Worm (Caenorhabditis elegans) whole organism, mixed stage, embryonic: ENCODE results near the gene Y39B6A.43.

Experiments used
- M03D4.4 ChIP-seq: sonication (generic microtip); optimal IDR thresholded peaks from 2 replicates; lab custom pipeline; 2017; ENCODE audit warnings: mild to moderate bottlenecking, missing genetic modification characterization, missing compliant biosample characterization
- bed-3 ChIP-seq: fragments of 200-800 bp; sonication (Bioruptor generic); optimal IDR thresholded peaks from 3 replicates; lab custom pipeline; 2018; ENCODE audit warnings: mild to moderate bottlenecking, missing genetic modification characterization, moderate library complexity, missing compliant biosample characterization
- blmp-1 ChIP-seq: fragments of 150-350 bp; optimal IDR thresholded peaks from 2 replicates; lab custom pipeline; 2014; ENCODE audit warnings: missing biosample characterization, missing genetic modification characterization
- ceh-39 ChIP-seq: fragments of 150-350 bp; optimal IDR thresholded peaks from 2 replicates; lab custom pipeline; 2014; ENCODE audit warnings: missing biosample characterization, missing genetic modification characterization
- ceh-43 ChIP-seq: fragments of 200-800 bp; sonication (Bioruptor generic); optimal IDR thresholded peaks from 2 replicates; lab custom pipeline; 2018; ENCODE audit warnings: mild to moderate bottlenecking, missing genetic modification characterization, moderate library complexity, missing compliant biosample characterization
- ceh-83 ChIP-seq: fragments of 200-800 bp; sonication (Bioruptor generic); optimal IDR thresholded peaks from 2 replicates; lab custom pipeline; 2018; ENCODE audit warnings: mild to moderate bottlenecking, missing genetic modification characterization, missing compliant biosample characterization
- ces-1 ChIP-seq: fragments of 150-350 bp; optimal IDR thresholded peaks from 2 replicates; lab custom pipeline; 2014; ENCODE audit warnings: missing biosample characterization, missing genetic modification reagents, missing genetic modification characterization
- cnd-1 ChIP-seq: fragments of 200-800 bp; sonication (Bioruptor generic); optimal IDR thresholded peaks from 2 replicates; lab custom pipeline; 2018; ENCODE audit warnings: mild to moderate bottlenecking, missing genetic modification characterization, missing compliant biosample characterization
- drap-1 ChIP-seq: fragments of 200-800 bp; sonication (Bioruptor generic); optimal IDR thresholded peaks from 3 replicates; lab custom pipeline; 2018; ENCODE audit warnings: mild to moderate bottlenecking, missing genetic modification characterization, missing compliant biosample characterization
- elt-1 ChIP-seq: sonication (generic microtip); optimal IDR thresholded peaks from 2 replicates; lab custom pipeline; 2017; ENCODE audit warnings: missing genetic modification characterization, mild to moderate bottlenecking, missing compliant biosample characterization, antibody characterized with exemption, moderate library complexity, borderline replicate concordance; ENCODE audit not compliant: insufficient read depth
- elt-3 ChIP-seq: fragments of 150-350 bp; optimal IDR thresholded peaks from 2 replicates; lab custom pipeline; 2014; ENCODE audit warnings: missing biosample characterization, missing genetic modification characterization
- flh-1 ChIP-seq: fragments of 200-800 bp; sonication (Bioruptor generic); optimal IDR thresholded peaks from 2 replicates; lab custom pipeline; 2018; ENCODE audit warnings: mild to moderate bottlenecking, missing genetic modification characterization, moderate library complexity, missing compliant biosample characterization
- ham-2 ChIP-seq: fragments of 200-800 bp; sonication (Bioruptor generic); optimal IDR thresholded peaks from 2 replicates; lab custom pipeline; 2018; ENCODE audit warnings: mild to moderate bottlenecking, missing genetic modification characterization, missing compliant biosample characterization
- hlh-1 ChIP-seq: fragments of 150-350 bp; optimal IDR thresholded peaks from 2 replicates; lab custom pipeline; 2014; ENCODE audit warnings: missing biosample characterization, missing genetic modification reagents, missing genetic modification characterization
- lin-13 ChIP-seq: fragments of 150-350 bp; optimal IDR thresholded peaks from 2 replicates; lab custom pipeline; 2014; ENCODE audit warnings: missing biosample characterization, missing genetic modification characterization
- lin-32 ChIP-seq: fragments of 200-800 bp; sonication (Bioruptor generic); optimal IDR thresholded peaks from 2 replicates; lab custom pipeline; 2018; ENCODE audit warnings: mild to moderate bottlenecking, missing genetic modification characterization, missing compliant biosample characterization
- lsy-2 ChIP-seq: fragments of 150-350 bp; optimal IDR thresholded peaks from 2 replicates; lab custom pipeline; 2014; ENCODE audit warnings: missing biosample characterization, missing genetic modification characterization
- mab-5 ChIP-seq: fragments of 150-350 bp; optimal IDR thresholded peaks from 2 replicates; lab custom pipeline; 2014; ENCODE audit warnings: missing biosample characterization, missing genetic modification characterization
- mls-2 ChIP-seq: sonication (generic microtip); optimal IDR thresholded peaks from 2 replicates; lab custom pipeline; 2016; ENCODE audit warnings: mild to moderate bottlenecking, missing genetic modification characterization, moderate library complexity, missing compliant biosample characterization
- nhr-12 ChIP-seq: fragments of 150-350 bp; optimal IDR thresholded peaks from 2 replicates; lab custom pipeline; 2014; ENCODE audit warnings: missing biosample characterization, missing genetic modification characterization
- nhr-2 ChIP-seq: fragments of 150-350 bp; optimal IDR thresholded peaks from 2 replicates; lab custom pipeline; 2014; ENCODE audit warnings: missing biosample characterization, missing genetic modification characterization
- nhr-237 ChIP-seq: fragments of 150-350 bp; optimal IDR thresholded peaks from 2 replicates; lab custom pipeline; 2014; ENCODE audit warnings: missing biosample characterization, missing genetic modification characterization
- nhr-28 ChIP-seq: fragments of 150-350 bp; optimal IDR thresholded peaks from 2 replicates; lab custom pipeline; 2014; ENCODE audit warnings: missing biosample characterization, missing genetic modification characterization
- nhr-76 ChIP-seq: sonication (generic microtip); optimal IDR thresholded peaks from 2 replicates; lab custom pipeline; 2017; ENCODE audit warnings: missing biosample characterization, missing genetic modification characterization
- pha-4 ChIP-seq: fragments of 150-350 bp; optimal IDR thresholded peaks from 2 replicates; lab custom pipeline; 2018; ENCODE audit warnings: missing biosample characterization, missing genetic modification reagents, missing genetic modification characterization
- sem-2 ChIP-seq: fragments of 200-800 bp; sonication (Bioruptor generic); optimal IDR thresholded peaks from 2 replicates; lab custom pipeline; 2018; ENCODE audit warnings: mild to moderate bottlenecking, missing genetic modification characterization, missing compliant biosample characterization
- snpc-4 ChIP-seq: fragments of 150-350 bp; optimal IDR thresholded peaks from 2 replicates; lab custom pipeline; 2014; ENCODE audit warnings: missing biosample characterization, missing genetic modification characterization
- sptf-1 ChIP-seq: sonication (generic microtip); optimal IDR thresholded peaks from 2 replicates; lab custom pipeline; 2017; ENCODE audit warnings: mild to moderate bottlenecking, missing genetic modification characterization, moderate library complexity, missing compliant biosample characterization
- tbx-8 ChIP-seq: fragments of 200-800 bp; sonication (Bioruptor generic); optimal IDR thresholded peaks from 2 replicates; lab custom pipeline; 2018; ENCODE audit warnings: mild to moderate bottlenecking, missing genetic modification characterization, moderate library complexity, missing compliant biosample characterization
- unc-120 ChIP-seq: sonication (generic microtip); optimal IDR thresholded peaks from 2 replicates; lab custom pipeline; 2017; ENCODE audit warnings: missing genetic modification characterization, missing compliant biosample characterization; ENCODE audit not compliant: poor library complexity, severe bottlenecking
- zip-8 ChIP-seq: fragments of 150-350 bp; optimal IDR thresholded peaks from 2 replicates; lab custom pipeline; 2014; ENCODE audit warnings: missing biosample characterization, missing genetic modification characterization
- ztf-11 ChIP-seq: fragments of 150-350 bp; optimal IDR thresholded peaks from 2 replicates; lab custom pipeline; 2014; ENCODE audit warnings: missing biosample characterization, missing genetic modification characterization

Gene Y39B6A.43

ce11 chrV:19010405-19010804 lies 42.8 kb upstream of the Y39B6A.43 start:
- no peak for TF ChIP-seq ham-2 (GFP tag; lab: Kevin White, UChicago)
- TF ChIP-seq blmp-1: no peak
- no peak for TF ChIP-seq ceh-43
- no peak for TF ChIP-seq pha-4
- no peak for TF ChIP-seq ceh-39
- TF ChIP-seq unc-120 (tag; lab: Kevin White, UChicago): no peak
- TF ChIP-seq mab-5: no peak
- no peak for TF ChIP-seq sem-2 (GFP tag; lab: Kevin White, UChicago)
- TF ChIP-seq elt-3: no peak
- TF ChIP-seq sptf-1 (tag; lab: Kevin White, UChicago): no peak
- no peak for TF ChIP-seq ztf-11 (tag; lab: Kevin White, UChicago)
- no peak for TF ChIP-seq tbx-8 (GFP tag; lab: Kevin White, UChicago)
- no peak for TF ChIP-seq bed-3
- no peak for TF ChIP-seq flh-1 (GFP tag; lab: Kevin White, UChicago)
- TF ChIP-seq elt-1 (tag; lab: Kevin White, UChicago): no peak
- TF ChIP-seq ceh-83: no peak
- TF ChIP-seq nhr-237 (tag; lab: Kevin White, UChicago): no peak
- TF ChIP-seq nhr-12 (tag; lab: Kevin White, UChicago): no peak
- TF ChIP-seq, all 35 proteins: peak for 0

ce11 chrV:19001656-19002055 lies 34.0 kb upstream of the Y39B6A.43 start, which contains the start of gene Y39B6A.33:
Gene Y39B6A.33, plus strand, starts transcription at chrV:19001956.
- no peak for TF ChIP-seq unc-120 (tag; lab: Kevin White, UChicago)
- no peak for TF ChIP-seq mab-5
- TF ChIP-seq elt-3: no peak
- no peak for TF ChIP-seq lin-13 (tag; lab: Kevin White, UChicago)
- TF ChIP-seq blmp-1: no peak
- TF ChIP-seq sptf-1 (tag; lab: Kevin White, UChicago): no peak
- TF ChIP-seq ceh-83: no peak
- no peak for TF ChIP-seq snpc-4 (tag; lab: Kevin White, UChicago)
- no peak for TF ChIP-seq mls-2 (tag; lab: Kevin White, UChicago)
- no peak for TF ChIP-seq lsy-2 (tag; lab: Kevin White, UChicago)
- no peak for TF ChIP-seq ham-2 (GFP tag; lab: Kevin White, UChicago)
- TF ChIP-seq bed-3: no peak
- no peak for TF ChIP-seq nhr-237 (tag; lab: Kevin White, UChicago)
- no peak for TF ChIP-seq tbx-8 (GFP tag; lab: Kevin White, UChicago)
- TF ChIP-seq ceh-43: no peak

- TF ChIP-seq blmp-1 (no peak), elt-3 (no peak), pha-4 (no peak), ceh-39 (no peak), hlh-1 (tag; lab: Kevin White, UChicago) (peak; percentile 1), drap-1 (GFP tag; lab: Kevin White, UChicago) (peak; percentile 24), unc-120 (tag; lab: Kevin White, UChicago) (no peak), lin-32 (no peak), zip-8 (tag; lab: Kevin White, UChicago) (peak; percentile 75), ceh-43 (no peak), ztf-11 (tag; lab: Kevin White, UChicago) (no peak), ces-1 (GFP tag; lab: Kevin White, UChicago) (peak; percentile 38), ham-2 (GFP tag; lab: Kevin White, UChicago) (no peak), mls-2 (tag; lab: Kevin White, UChicago) (no peak), sem-2 (GFP tag; lab: Kevin White, UChicago) (no peak), ceh-83 (no peak), nhr-28 (tag; lab: Kevin White, UChicago) (no peak), mab-5 (no peak), nhr-2 (tag; lab: Kevin White, UChicago) (no peak), nhr-76 (no peak), cnd-1 (tag; lab: Kevin White, UChicago) (no peak), snpc-4 (tag; lab: Kevin White, UChicago) (no peak), M03D4.4 (peak; percentile 21), lsy-2 (tag; lab: Kevin White, UChicago) (no peak), nhr-237 (tag; lab: Kevin White, UChicago) (no peak), lin-13 (tag; lab: Kevin White, UChicago) (no peak)
- TF ChIP-seq, all 35 proteins: peak for 5
Observed at ce11 chrV:19001016-19001415, 33.4 kb upstream of the Y39B6A.43 start, which contains the start of gene Y39B6A.34. Gene Y39B6A.34, plus strand, starts transcription at chrV:19001018.

- TF ChIP-seq nhr-12 (tag; lab: Kevin White, UChicago) (no peak), mls-2 (tag; lab: Kevin White, UChicago) (no peak)
- TF ChIP-seq, all 35 proteins: peak for 0
Observed at ce11 chrV:19000542-19000941, 32.9 kb upstream of the Y39B6A.43 start.
